Worm (Caenorhabditis elegans) whole organism, L1 larva: ENCODE data around the gene F45C12.17.

ENCODE experiments used
- C04F5.9 ChIP-seq: sonication (generic microtip); optimal IDR thresholded peaks from 2 replicates; lab custom pipeline; 2016; ENCODE audit warnings: missing genetic modification characterization, missing compliant biosample characterization
- C34B4.2 ChIP-seq: sonication (generic microtip); optimal IDR thresholded peaks from 2 replicates; lab custom pipeline; 2017; ENCODE audit warnings: mild to moderate bottlenecking, missing genetic modification characterization, missing compliant biosample characterization
- Y116A8C.19 ChIP-seq: sonication (generic microtip); optimal IDR thresholded peaks from 2 replicates; lab custom pipeline; 2016; ENCODE audit warnings: missing compliant biosample characterization, missing genetic modification characterization, borderline replicate concordance
- aly-2 ChIP-seq: fragments of 150-350 bp; optimal IDR thresholded peaks from 2 replicates; lab custom pipeline; 2014; ENCODE audit warnings: missing biosample characterization, missing genetic modification characterization
- blmp-1 ChIP-seq: fragments of 150-350 bp; optimal IDR thresholded peaks from 2 replicates; lab custom pipeline; 2014; ENCODE audit warnings: missing biosample characterization, missing genetic modification characterization
- ceh-63 ChIP-seq: fragments of 200-800 bp; sonication (Bioruptor generic); optimal IDR thresholded peaks from 2 replicates; lab custom pipeline; 2018; ENCODE audit warnings: mild to moderate bottlenecking, missing genetic modification characterization, missing compliant biosample characterization
- ceh-8 ChIP-seq: fragments of 200-800 bp; sonication (Bioruptor generic); optimal IDR thresholded peaks from 2 replicates; lab custom pipeline; 2018; ENCODE audit warnings: mild to moderate bottlenecking, missing genetic modification characterization, moderate library complexity, missing compliant biosample characterization
- ceh-88 ChIP-seq: fragments of 200-800 bp; sonication (Bioruptor generic); IDR thresholded peaks from 2 replicates; pipeline ENCODE4 v1.3.6; 2022; ENCODE audit warnings: missing genetic modification characterization, missing compliant biosample characterization
- ceh-90 ChIP-seq: sonication (generic microtip); optimal IDR thresholded peaks from 2 replicates; lab custom pipeline; 2016; ENCODE audit warnings: missing genetic modification characterization, missing compliant biosample characterization
- dpl-1 ChIP-seq, 3 experiments: fragments of 150-350 bp in 2 of 3; sonication (generic microtip) in 1 of 3; optimal IDR thresholded peaks; 2 replicates each; lab custom pipeline; 2014 to 2017; ENCODE audit warnings: missing biosample characterization in 3 of 3, missing genetic modification characterization in 3 of 3, missing genetic modification reagents in 3 of 3
- efl-1 ChIP-seq, 4 experiments: fragments of 150-350 bp; optimal IDR thresholded peaks in 3 of 4; peaks in 1 of 4; 1 replicate in 1 of 4; 2 replicates in 3 of 4; lab custom pipeline; 2014; ENCODE audit warnings: missing biosample characterization in 2 of 4, missing genetic modification characterization in 2 of 4, missing genetic modification reagents in 2 of 4
- efl-3 ChIP-seq: fragments of 200-800 bp; sonication (Bioruptor generic); optimal IDR thresholded peaks from 2 replicates; lab custom pipeline; 2018; ENCODE audit warnings: mild to moderate bottlenecking, missing genetic modification characterization, missing compliant biosample characterization
- elt-2 ChIP-seq: sonication (generic microtip); optimal IDR thresholded peaks from 2 replicates; lab custom pipeline; 2016; ENCODE audit warnings: missing genetic modification characterization, mild to moderate bottlenecking, inconsistent platforms, missing compliant biosample characterization, missing genetic modification reagents
- elt-3 ChIP-seq, 6 experiments: fragments of 150-350 bp in 1 of 6; sonication (generic microtip); optimal IDR thresholded peaks; 2 replicates each; lab custom pipeline; 2017 to 2018; ENCODE audit warnings: missing biosample characterization in 6 of 6, missing genetic modification characterization in 6 of 6, inconsistent platforms in 1 of 6
- fkh-8 ChIP-seq: sonication (generic microtip); optimal IDR thresholded peaks from 2 replicates; lab custom pipeline; 2016; ENCODE audit warnings: mild to moderate bottlenecking, missing genetic modification characterization, missing compliant biosample characterization
- hlh-4 ChIP-seq: sonication (generic microtip); optimal IDR thresholded peaks from 2 replicates; lab custom pipeline; 2016; ENCODE audit warnings: mild to moderate bottlenecking, missing genetic modification characterization, missing compliant biosample characterization
- lin-13 ChIP-seq: fragments of 150-350 bp; optimal IDR thresholded peaks from 2 replicates; lab custom pipeline; 2014; ENCODE audit warnings: missing biosample characterization, missing genetic modification reagents, missing genetic modification characterization
- lin-15B ChIP-seq: fragments of 150-350 bp; sonication (generic microtip); optimal IDR thresholded peaks from 3 replicates; lab custom pipeline; 2014; ENCODE audit warnings: missing biosample characterization, missing genetic modification characterization
- lin-35 ChIP-seq, 2 experiments: fragments of 150-350 bp; optimal IDR thresholded peaks; 2 replicates each; lab custom pipeline; 2014; ENCODE audit warnings: missing biosample characterization in 2 of 2, missing genetic modification characterization in 2 of 2, missing genetic modification reagents in 2 of 2
- lir-3 ChIP-seq: sonication (generic microtip); optimal IDR thresholded peaks from 2 replicates; lab custom pipeline; 2016; ENCODE audit warnings: mild to moderate bottlenecking, missing genetic modification characterization, moderate library complexity, missing compliant biosample characterization; ENCODE audit not compliant: poor library complexity
- mef-2 ChIP-seq: fragments of 150-350 bp; optimal IDR thresholded peaks from 2 replicates; lab custom pipeline; 2014; ENCODE audit warnings: missing biosample characterization, missing genetic modification characterization
- nhr-19 ChIP-seq: fragments of 200-800 bp; sonication (Bioruptor generic); conservative IDR thresholded peaks from 2 replicates; pipeline ENCODE4 v1.3.6; 2022; ENCODE audit warnings: missing genetic modification characterization, missing compliant biosample characterization
- nhr-20 ChIP-seq: sonication (generic microtip); optimal IDR thresholded peaks from 2 replicates; lab custom pipeline; 2016; ENCODE audit warnings: mild to moderate bottlenecking, missing genetic modification characterization, missing compliant biosample characterization
- nhr-71 ChIP-seq: sonication (generic microtip); optimal IDR thresholded peaks from 2 replicates; lab custom pipeline; 2016; ENCODE audit warnings: mild to moderate bottlenecking, missing genetic modification characterization, moderate library complexity, missing compliant biosample characterization
- nhr-76 ChIP-seq: sonication (generic microtip); optimal IDR thresholded peaks from 2 replicates; lab custom pipeline; 2017; ENCODE audit warnings: missing biosample characterization, missing genetic modification characterization
- nhr-85 ChIP-seq: sonication (generic microtip); peaks from one replicate; lab custom pipeline; 2016; ENCODE audit warnings: missing genetic modification characterization, inconsistent platforms, missing compliant biosample characterization
- pag-3 ChIP-seq: sonication (generic microtip); optimal IDR thresholded peaks from 2 replicates; lab custom pipeline; 2017; ENCODE audit warnings: missing genetic modification characterization, mild to moderate bottlenecking, missing compliant biosample characterization, antibody characterized with exemption, borderline replicate concordance; ENCODE audit not compliant: insufficient read depth
- pqm-1 ChIP-seq: sonication (generic microtip); optimal IDR thresholded peaks from 3 replicates; lab custom pipeline; 2017; ENCODE audit warnings: missing biosample characterization, missing genetic modification characterization
- snu-23 ChIP-seq: sonication (generic microtip); optimal IDR thresholded peaks from 2 replicates; lab custom pipeline; 2016; ENCODE audit warnings: missing genetic modification characterization, missing compliant biosample characterization
- sox-4 ChIP-seq: sonication (generic microtip); optimal IDR thresholded peaks from 2 replicates; lab custom pipeline; 2016; ENCODE audit warnings: missing genetic modification characterization, missing compliant biosample characterization
- sup-37 ChIP-seq: fragments of 200-800 bp; sonication (Bioruptor generic); optimal IDR thresholded peaks from 2 replicates; lab custom pipeline; 2018; ENCODE audit warnings: mild to moderate bottlenecking, missing genetic modification characterization, missing compliant biosample characterization
- tbx-2 ChIP-seq: sonication (generic microtip); optimal IDR thresholded peaks from 2 replicates; lab custom pipeline; 2016; ENCODE audit warnings: missing genetic modification characterization, missing compliant biosample characterization
- unc-62 ChIP-seq: fragments of 150-350 bp; optimal IDR thresholded peaks from 2 replicates; lab custom pipeline; 2014; ENCODE audit warnings: missing biosample characterization, missing genetic modification reagents, missing genetic modification characterization
- unc-86 ChIP-seq: sonication (generic microtip); optimal IDR thresholded peaks from 2 replicates; lab custom pipeline; 2016; ENCODE audit warnings: missing genetic modification characterization, missing compliant biosample characterization

F45C12.17 gene

DNA sequence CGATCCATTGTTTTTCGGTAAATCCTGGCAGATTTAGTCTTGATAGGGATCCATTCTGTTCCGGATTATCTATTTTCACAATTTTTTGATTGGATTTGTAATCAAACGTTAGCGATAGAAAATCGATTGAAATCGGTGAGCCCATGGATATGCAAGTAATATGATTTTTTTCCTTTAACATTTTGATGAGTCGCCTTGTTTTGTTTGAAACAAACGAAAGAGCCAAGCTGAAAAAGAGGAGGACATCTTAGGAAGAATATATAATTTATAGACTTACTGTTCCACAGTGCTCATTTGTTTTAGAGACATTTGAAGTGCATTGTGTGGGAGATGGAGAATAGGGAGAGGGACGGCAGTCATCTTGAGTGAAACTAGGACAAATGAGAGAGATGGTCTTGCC, 37.1 kb upstream of the F45C12.17 start, which contains the start of the genes fbxb-18 and fbxb-19:
Gene fbxb-18, minus strand, starts transcription at position 101 of the 400 bp plus-strand sequence.
Gene fbxb-19, minus strand, starts transcription at position 369 of the 400 bp plus-strand sequence.
- TF ChIP-seq efl-1 (optimal IDR thresholded peaks at IDR 0.05; lab: Kevin White, UChicago): no peak
- no peak for TF ChIP-seq efl-1 (GFP tag; optimal IDR thresholded peaks at IDR 0.05 in 1 of 2; lab: Kevin White, UChicago)

DNA sequence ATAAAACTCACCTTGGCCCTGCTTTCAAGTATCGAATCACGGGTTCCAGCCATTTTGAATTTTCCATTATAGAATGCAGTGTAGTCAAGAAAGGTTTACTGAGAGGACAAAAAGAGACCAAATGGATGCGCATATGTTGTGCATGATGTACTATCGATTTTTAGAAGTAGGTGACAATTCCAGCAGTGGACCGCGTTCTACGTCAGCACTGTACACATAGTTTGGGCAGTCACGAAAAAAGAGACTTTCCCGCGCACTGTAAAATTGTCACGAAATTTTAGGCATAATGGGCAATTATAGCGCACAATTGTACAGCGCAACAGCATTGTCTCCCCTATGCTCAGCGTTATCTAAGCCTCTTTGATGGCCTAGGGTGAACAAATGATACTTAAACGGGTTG, 34.9 kb upstream of the F45C12.17 start, which contains the start of gene fbxc-22:
Gene fbxc-22, minus strand, starts transcription at position 101 of the 400 bp plus-strand sequence.
- TF ChIP-seq unc-62 (GFP tag; lab: Kevin White, UChicago) (no peak), mef-2 (no peak), dpl-1 (GFP tag; optimal IDR thresholded peaks at IDR 0.05; lab: Kevin White, UChicago) (no peak), aly-2 (tag; lab: Kevin White, UChicago) (no peak), lin-35 (GFP tag; optimal IDR thresholded peaks at IDR 0.05; lab: Kevin White, UChicago) (no peak), nhr-71 (tag; lab: Kevin White, UChicago) (no peak), nhr-19 (GFP tag; lab: Robert Waterston, UW) (no peak), efl-1 (optimal IDR thresholded peaks at IDR 0.05; lab: Kevin White, UChicago) (no peak), efl-1 (GFP tag; optimal IDR thresholded peaks at IDR 0.05 in 1 of 2; lab: Kevin White, UChicago) (no peak)
- TF ChIP-seq, all 84 proteins: peak for 0

DNA sequence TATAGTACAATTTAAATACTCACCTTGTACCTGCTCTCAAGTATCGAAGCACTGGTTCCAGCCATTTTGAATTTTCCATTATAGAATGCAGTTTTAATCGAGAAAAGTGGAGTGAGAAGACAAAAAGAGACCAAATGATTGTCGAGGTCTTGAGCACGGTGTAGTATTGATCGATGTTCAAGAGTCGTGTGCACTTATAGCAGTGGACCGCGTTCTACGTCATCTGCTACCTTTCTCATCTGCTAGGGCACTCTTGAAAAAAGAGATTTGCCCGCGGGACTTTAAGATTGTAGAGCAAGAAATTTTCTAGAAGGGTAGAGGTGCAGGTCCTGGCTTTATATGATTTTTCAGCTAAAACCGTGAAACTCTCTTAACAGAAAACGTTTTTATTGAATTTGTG, 33.1 kb upstream of the F45C12.17 start, which contains the start of gene fbxc-21:
Gene fbxc-21, minus strand, starts transcription at position 101 of the 400 bp plus-strand sequence.
- TF ChIP-seq elt-2 (tag; lab: Kevin White, UChicago): no peak
- TF ChIP-seq pag-3 (tag; lab: Kevin White, UChicago): no peak
- no peak for TF ChIP-seq unc-86
- TF ChIP-seq dpl-1 (GFP tag; optimal IDR thresholded peaks at IDR 0.05; lab: Kevin White, UChicago): no peak
- no peak for TF ChIP-seq lin-13
- TF ChIP-seq C04F5.9 (tag; lab: Kevin White, UChicago): no peak
- no peak for TF ChIP-seq blmp-1 (tag; lab: Kevin White, UChicago)
- TF ChIP-seq elt-3 (tag; optimal IDR thresholded peaks at IDR 0.05; lab: Kevin White, UChicago): no peak
- TF ChIP-seq Y116A8C.19: no peak
- no peak for TF ChIP-seq snu-23 (GFP tag; lab: Kevin White, UChicago)
- TF ChIP-seq hlh-4: no peak
- no peak for TF ChIP-seq efl-3 (GFP tag; lab: Kevin White, UChicago)
- TF ChIP-seq ceh-90 (tag; lab: Kevin White, UChicago): no peak
- no peak for TF ChIP-seq sox-4 (tag; lab: Kevin White, UChicago)
- TF ChIP-seq efl-1 (optimal IDR thresholded peaks at IDR 0.05; lab: Kevin White, UChicago): no peak
- no peak for TF ChIP-seq efl-1 (GFP tag; optimal IDR thresholded peaks at IDR 0.05 in 1 of 2; lab: Kevin White, UChicago)
- TF ChIP-seq ceh-88 (GFP tag; lab: Robert Waterston, UW): no peak
- TF ChIP-seq nhr-20 (tag; lab: Kevin White, UChicago): no peak

DNA sequence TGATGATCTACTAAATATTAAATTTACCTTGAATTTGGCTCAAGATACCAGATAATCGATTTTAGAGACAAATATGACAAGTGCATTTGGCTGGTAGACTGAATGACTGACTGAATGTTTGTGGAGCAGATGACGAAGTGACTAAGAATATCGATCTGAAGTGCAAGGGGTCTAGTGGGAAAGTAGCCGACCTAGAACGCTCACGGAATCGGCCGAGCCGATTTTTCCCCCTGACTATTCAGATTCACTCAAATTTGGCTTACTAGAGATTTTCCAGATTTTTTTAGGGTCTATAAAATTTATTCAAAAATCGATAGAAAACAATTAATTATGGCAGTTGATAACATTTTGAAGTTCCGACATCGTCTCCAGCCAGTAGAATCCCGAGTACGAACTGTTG, 31.4 kb upstream of the F45C12.17 start, which contains the start of gene fbxc-26:
Gene fbxc-26, minus strand, starts transcription at position 101 of the 400 bp plus-strand sequence.
- TF ChIP-seq ceh-63 (GFP tag; lab: Kevin White, UChicago) (no peak), sup-37 (GFP tag; lab: Kevin White, UChicago) (no peak), hlh-4 (no peak), pqm-1 (tag; lab: Kevin White, UChicago) (no peak), C34B4.2 (tag; lab: Kevin White, UChicago) (no peak), lir-3 (tag; lab: Kevin White, UChicago) (no peak), nhr-85 (tag; lab: Kevin White, UChicago) (no peak), fkh-8 (tag; lab: Kevin White, UChicago) (no peak), ceh-8 (GFP tag; lab: Kevin White, UChicago) (no peak), efl-3 (GFP tag; lab: Kevin White, UChicago) (no peak), lin-15B (tag; lab: Kevin White, UChicago) (no peak), tbx-2 (tag; lab: Kevin White, UChicago) (no peak), nhr-76 (tag; lab: Kevin White, UChicago) (no peak), lin-13 (no peak)
- TF ChIP-seq, all 84 proteins: peak for 0
